Worm (Caenorhabditis elegans) whole organism, late embryonic: ENCODE data around the gene npr-16.

Experiments
- F13H6.1 ChIP-seq: sonication (generic microtip); optimal IDR thresholded peaks from 2 replicates; lab custom pipeline; 2016; ENCODE audit warnings: missing genetic modification characterization, missing compliant biosample characterization
- che-1 ChIP-seq: sonication (generic microtip); optimal IDR thresholded peaks from 2 replicates; lab custom pipeline; 2016; ENCODE audit warnings: mild to moderate bottlenecking, missing genetic modification characterization, missing compliant biosample characterization
- npax-4 ChIP-seq: sonication (generic microtip); optimal IDR thresholded peaks from 2 replicates; lab custom pipeline; 2016; ENCODE audit warnings: missing genetic modification characterization, missing compliant biosample characterization
- pag-3 ChIP-seq: sonication (generic microtip); optimal IDR thresholded peaks from 2 replicates; lab custom pipeline; 2016; ENCODE audit warnings: missing compliant biosample characterization, missing genetic modification characterization, borderline replicate concordance

- TF ChIP-seq F13H6.1 (no peak), pag-3 (no peak), che-1 (tag; lab: Kevin White, UChicago) (no peak), npax-4 (tag; lab: Kevin White, UChicago) (no peak)
Measured at ce11 chrX:3548716-3549115, 30.1 kb downstream of the npr-16 start.
